Worm (Caenorhabditis elegans): Measurements from ENCODE around the gene Y39A1A.24.

ce11 chrIII:10629043-10629442 is 16.6 kb downstream of the Y39A1A.24 start, which contains the start of gene swt-4:
- TF ChIP-seq elt-1 (tag; optimal IDR thresholded peaks at IDR 0.05; ENCODE audit: borderline replicate concordance, insufficient read depth) (no peak), ztf-11 (tag; optimal IDR thresholded peaks at IDR 0.05) (no peak), blmp-1 (tag; optimal IDR thresholded peaks at IDR 0.05) (no peak), mep-1 (tag; optimal IDR thresholded peaks at IDR 0.05) (no peak), unc-62 (GFP tag; optimal IDR thresholded peaks at IDR 0.05) (no peak), elt-3 (tag; optimal IDR thresholded peaks at IDR 0.05) (no peak), sptf-1 (tag; optimal IDR thresholded peaks at IDR 0.05) (no peak), lin-13 (tag; optimal IDR thresholded peaks at IDR 0.05) (no peak)
